Worm (Caenorhabditis elegans) whole organism, mixed stage, embryonic: Measurements from ENCODE around the gene lex-1.

Source experiments
- M03D4.4 ChIP-seq: sonication (generic microtip); optimal IDR thresholded peaks from 2 replicates; lab custom pipeline; 2017; ENCODE audit warnings: mild to moderate bottlenecking, missing genetic modification characterization, missing compliant biosample characterization
- bed-3 ChIP-seq: fragments of 200-800 bp; sonication (Bioruptor generic); optimal IDR thresholded peaks from 3 replicates; lab custom pipeline; 2018; ENCODE audit warnings: mild to moderate bottlenecking, missing genetic modification characterization, moderate library complexity, missing compliant biosample characterization
- blmp-1 ChIP-seq: fragments of 150-350 bp; optimal IDR thresholded peaks from 2 replicates; lab custom pipeline; 2014; ENCODE audit warnings: missing biosample characterization, missing genetic modification characterization
- ceh-39 ChIP-seq: fragments of 150-350 bp; optimal IDR thresholded peaks from 2 replicates; lab custom pipeline; 2014; ENCODE audit warnings: missing biosample characterization, missing genetic modification characterization
- ceh-43 ChIP-seq: fragments of 200-800 bp; sonication (Bioruptor generic); optimal IDR thresholded peaks from 2 replicates; lab custom pipeline; 2018; ENCODE audit warnings: mild to moderate bottlenecking, missing genetic modification characterization, moderate library complexity, missing compliant biosample characterization
- ceh-83 ChIP-seq: fragments of 200-800 bp; sonication (Bioruptor generic); optimal IDR thresholded peaks from 2 replicates; lab custom pipeline; 2018; ENCODE audit warnings: mild to moderate bottlenecking, missing genetic modification characterization, missing compliant biosample characterization
- cnd-1 ChIP-seq: fragments of 200-800 bp; sonication (Bioruptor generic); optimal IDR thresholded peaks from 2 replicates; lab custom pipeline; 2018; ENCODE audit warnings: mild to moderate bottlenecking, missing genetic modification characterization, missing compliant biosample characterization
- elt-1 ChIP-seq: sonication (generic microtip); optimal IDR thresholded peaks from 2 replicates; lab custom pipeline; 2017; ENCODE audit warnings: missing genetic modification characterization, mild to moderate bottlenecking, missing compliant biosample characterization, antibody characterized with exemption, moderate library complexity, borderline replicate concordance; ENCODE audit not compliant: insufficient read depth
- elt-3 ChIP-seq: fragments of 150-350 bp; optimal IDR thresholded peaks from 2 replicates; lab custom pipeline; 2014; ENCODE audit warnings: missing biosample characterization, missing genetic modification characterization
- flh-1 ChIP-seq: fragments of 200-800 bp; sonication (Bioruptor generic); optimal IDR thresholded peaks from 2 replicates; lab custom pipeline; 2018; ENCODE audit warnings: mild to moderate bottlenecking, missing genetic modification characterization, moderate library complexity, missing compliant biosample characterization
- ham-2 ChIP-seq: fragments of 200-800 bp; sonication (Bioruptor generic); optimal IDR thresholded peaks from 2 replicates; lab custom pipeline; 2018; ENCODE audit warnings: mild to moderate bottlenecking, missing genetic modification characterization, missing compliant biosample characterization
- hlh-1 ChIP-seq: fragments of 150-350 bp; optimal IDR thresholded peaks from 2 replicates; lab custom pipeline; 2014; ENCODE audit warnings: missing biosample characterization, missing genetic modification reagents, missing genetic modification characterization
- lin-13 ChIP-seq: fragments of 150-350 bp; optimal IDR thresholded peaks from 2 replicates; lab custom pipeline; 2014; ENCODE audit warnings: missing biosample characterization, missing genetic modification characterization
- lin-32 ChIP-seq: fragments of 200-800 bp; sonication (Bioruptor generic); optimal IDR thresholded peaks from 2 replicates; lab custom pipeline; 2018; ENCODE audit warnings: mild to moderate bottlenecking, missing genetic modification characterization, missing compliant biosample characterization
- lsy-2 ChIP-seq: fragments of 150-350 bp; optimal IDR thresholded peaks from 2 replicates; lab custom pipeline; 2014; ENCODE audit warnings: missing biosample characterization, missing genetic modification characterization
- mab-5 ChIP-seq: fragments of 150-350 bp; optimal IDR thresholded peaks from 2 replicates; lab custom pipeline; 2014; ENCODE audit warnings: missing biosample characterization, missing genetic modification characterization
- mep-1 ChIP-seq: fragments of 150-350 bp; optimal IDR thresholded peaks from 2 replicates; lab custom pipeline; 2017; ENCODE audit warnings: missing biosample characterization, missing genetic modification reagents, missing genetic modification characterization, inconsistent platforms
- mls-2 ChIP-seq: sonication (generic microtip); optimal IDR thresholded peaks from 2 replicates; lab custom pipeline; 2016; ENCODE audit warnings: mild to moderate bottlenecking, missing genetic modification characterization, moderate library complexity, missing compliant biosample characterization
- nhr-12 ChIP-seq: fragments of 150-350 bp; optimal IDR thresholded peaks from 2 replicates; lab custom pipeline; 2014; ENCODE audit warnings: missing biosample characterization, missing genetic modification characterization
- nhr-2 ChIP-seq: fragments of 150-350 bp; optimal IDR thresholded peaks from 2 replicates; lab custom pipeline; 2014; ENCODE audit warnings: missing biosample characterization, missing genetic modification characterization
- nhr-237 ChIP-seq: fragments of 150-350 bp; optimal IDR thresholded peaks from 2 replicates; lab custom pipeline; 2014; ENCODE audit warnings: missing biosample characterization, missing genetic modification characterization
- nhr-28 ChIP-seq: fragments of 150-350 bp; optimal IDR thresholded peaks from 2 replicates; lab custom pipeline; 2014; ENCODE audit warnings: missing biosample characterization, missing genetic modification characterization
- nhr-76 ChIP-seq: sonication (generic microtip); optimal IDR thresholded peaks from 2 replicates; lab custom pipeline; 2017; ENCODE audit warnings: missing biosample characterization, missing genetic modification characterization
- pha-4 ChIP-seq: fragments of 150-350 bp; optimal IDR thresholded peaks from 2 replicates; lab custom pipeline; 2018; ENCODE audit warnings: missing biosample characterization, missing genetic modification reagents, missing genetic modification characterization
- sem-2 ChIP-seq: fragments of 200-800 bp; sonication (Bioruptor generic); optimal IDR thresholded peaks from 2 replicates; lab custom pipeline; 2018; ENCODE audit warnings: mild to moderate bottlenecking, missing genetic modification characterization, missing compliant biosample characterization
- sptf-1 ChIP-seq: sonication (generic microtip); optimal IDR thresholded peaks from 2 replicates; lab custom pipeline; 2017; ENCODE audit warnings: mild to moderate bottlenecking, missing genetic modification characterization, moderate library complexity, missing compliant biosample characterization
- tbx-8 ChIP-seq: fragments of 200-800 bp; sonication (Bioruptor generic); optimal IDR thresholded peaks from 2 replicates; lab custom pipeline; 2018; ENCODE audit warnings: mild to moderate bottlenecking, missing genetic modification characterization, moderate library complexity, missing compliant biosample characterization
- unc-120 ChIP-seq: sonication (generic microtip); optimal IDR thresholded peaks from 2 replicates; lab custom pipeline; 2017; ENCODE audit warnings: missing genetic modification characterization, missing compliant biosample characterization; ENCODE audit not compliant: poor library complexity, severe bottlenecking
- unc-39 ChIP-seq: fragments of 150-350 bp; optimal IDR thresholded peaks from 2 replicates; lab custom pipeline; 2014; ENCODE audit warnings: missing biosample characterization, missing genetic modification characterization
- unc-62 ChIP-seq: fragments of 150-350 bp; optimal IDR thresholded peaks from 2 replicates; lab custom pipeline; 2014; ENCODE audit warnings: missing biosample characterization, missing genetic modification reagents, missing genetic modification characterization
- zip-8 ChIP-seq: fragments of 150-350 bp; optimal IDR thresholded peaks from 2 replicates; lab custom pipeline; 2014; ENCODE audit warnings: missing biosample characterization, missing genetic modification characterization
- ztf-11 ChIP-seq: fragments of 150-350 bp; optimal IDR thresholded peaks from 2 replicates; lab custom pipeline; 2014; ENCODE audit warnings: missing biosample characterization, missing genetic modification characterization

lex-1 gene

DNA sequence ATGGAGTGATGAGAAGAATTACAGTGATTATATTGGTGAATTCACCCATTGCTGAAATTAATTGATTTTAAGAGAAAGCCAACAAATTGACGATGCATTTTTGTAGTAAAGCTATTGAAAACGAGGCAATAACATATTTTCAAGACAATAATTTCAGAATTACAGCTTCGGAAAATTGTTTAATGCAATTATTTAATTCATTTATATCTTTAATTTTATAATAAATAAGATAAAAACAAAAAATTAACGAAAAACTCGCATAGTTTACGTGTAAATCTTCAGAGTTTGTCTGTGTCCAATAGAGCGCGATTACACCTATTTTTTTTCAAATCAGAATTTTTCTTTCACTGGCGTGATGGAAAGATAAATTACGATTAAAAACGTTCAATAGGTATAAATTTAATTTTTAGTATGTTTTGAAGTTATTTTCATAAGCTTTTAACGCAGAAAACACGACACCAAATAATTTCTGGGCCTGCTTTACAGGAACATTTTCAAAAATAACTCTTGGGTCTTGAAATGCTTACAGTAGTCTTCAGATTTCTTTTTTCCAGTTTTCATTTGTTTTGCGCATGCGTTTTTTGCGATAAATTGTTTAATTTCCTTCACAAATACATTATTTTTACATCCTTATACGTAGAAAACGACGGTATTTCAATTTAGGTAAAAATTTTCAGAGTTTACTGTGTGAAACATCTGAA, 1.0 kb upstream of the lex-1 start, which contains the start of gene tmed-1:
tmed-1 (minus strand) TSS at position 51 of the 701 bp plus-strand sequence.
- no peak for TF ChIP-seq ceh-43
- no peak for TF ChIP-seq sem-2
- TF ChIP-seq unc-39 (tag; lab: Kevin White, UChicago) = no peak
- TF ChIP-seq elt-1 (tag; lab: Kevin White, UChicago) = no peak
- TF ChIP-seq unc-120 (tag; lab: Kevin White, UChicago) = no peak
- no peak for TF ChIP-seq unc-62 (GFP tag; lab: Kevin White, UChicago)
- no peak for TF ChIP-seq ceh-39 (tag; lab: Kevin White, UChicago)
- TF ChIP-seq cnd-1 = no peak
- TF ChIP-seq lin-13 (tag; lab: Kevin White, UChicago) = no peak
- TF ChIP-seq pha-4 (tag; lab: Kevin White, UChicago) = no peak
- no peak for TF ChIP-seq zip-8
- no peak for TF ChIP-seq ham-2 (GFP tag; lab: Kevin White, UChicago)
- no peak for TF ChIP-seq nhr-237 (tag; lab: Kevin White, UChicago)
- TF ChIP-seq mab-5 (tag; lab: Kevin White, UChicago) = no peak
- no peak for TF ChIP-seq bed-3
- TF ChIP-seq lsy-2 (tag; lab: Kevin White, UChicago) = no peak

DNA sequence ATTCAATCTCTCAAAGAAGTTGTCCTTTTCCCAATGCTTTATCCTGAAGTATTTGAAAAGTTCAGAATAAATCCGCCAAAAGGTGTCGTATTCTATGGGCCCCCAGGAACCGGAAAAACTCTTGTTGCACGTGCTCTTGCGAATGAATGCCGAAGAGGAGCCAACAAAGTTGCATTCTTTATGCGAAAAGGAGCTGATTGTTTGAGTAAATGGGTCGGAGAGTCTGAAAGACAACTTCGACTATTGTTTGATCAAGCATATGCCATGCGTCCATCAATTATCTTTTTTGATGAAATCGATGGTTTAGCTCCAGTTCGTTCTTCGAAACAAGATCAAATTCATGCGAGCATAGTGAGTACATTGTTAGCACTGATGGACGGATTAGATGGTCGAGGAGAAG, 1.5 kb downstream of the lex-1 start:
- no peak for TF ChIP-seq mls-2 (tag; lab: Kevin White, UChicago)
- TF ChIP-seq nhr-76 (tag; lab: Kevin White, UChicago) = no peak
- TF ChIP-seq blmp-1 (tag; lab: Kevin White, UChicago) = no peak
- TF ChIP-seq unc-120 (tag; lab: Kevin White, UChicago) = no peak
- no peak for TF ChIP-seq sptf-1 (tag; lab: Kevin White, UChicago)

DNA sequence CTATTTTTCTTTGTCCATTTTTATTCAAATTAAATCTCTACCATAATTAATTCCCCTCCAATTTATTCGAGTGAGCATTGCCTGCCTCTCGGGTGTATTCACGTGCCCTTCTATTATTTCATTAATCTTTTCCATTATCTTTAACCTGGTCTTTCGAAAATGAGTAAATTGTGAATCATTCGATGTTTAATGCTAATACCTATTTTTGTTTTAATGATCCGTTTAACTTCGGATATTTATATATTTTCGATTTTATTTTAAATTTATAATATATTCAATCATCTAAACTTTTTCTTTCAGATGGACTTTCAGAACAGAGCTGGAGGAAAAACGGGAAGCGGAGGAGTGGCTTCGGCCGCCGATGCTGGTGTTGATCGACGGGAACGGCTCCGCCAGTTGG, 4.9 kb downstream of the lex-1 start, which contains the start of gene repo-1:
repo-1 (plus strand) TSS at position 301 of the 400 bp plus-strand sequence.
- TF ChIP-seq mep-1 (tag; lab: Kevin White, UChicago) (no peak), blmp-1 (tag; lab: Kevin White, UChicago) (no peak), elt-3 (no peak), ztf-11 (tag; lab: Kevin White, UChicago) (no peak), zip-8 (no peak), tbx-8 (GFP tag; lab: Kevin White, UChicago) (no peak), mls-2 (tag; lab: Kevin White, UChicago) (no peak), nhr-237 (tag; lab: Kevin White, UChicago) (no peak), nhr-28 (tag; lab: Kevin White, UChicago) (no peak), nhr-12 (no peak), unc-39 (tag; lab: Kevin White, UChicago) (no peak), sem-2 (no peak), mab-5 (tag; lab: Kevin White, UChicago) (no peak), M03D4.4 (tag; lab: Kevin White, UChicago) (no peak), ceh-83 (GFP tag; lab: Kevin White, UChicago) (no peak), flh-1 (GFP tag; lab: Kevin White, UChicago) (no peak), nhr-2 (no peak), lin-13 (tag; lab: Kevin White, UChicago) (no peak), unc-120 (tag; lab: Kevin White, UChicago) (no peak)

DNA sequence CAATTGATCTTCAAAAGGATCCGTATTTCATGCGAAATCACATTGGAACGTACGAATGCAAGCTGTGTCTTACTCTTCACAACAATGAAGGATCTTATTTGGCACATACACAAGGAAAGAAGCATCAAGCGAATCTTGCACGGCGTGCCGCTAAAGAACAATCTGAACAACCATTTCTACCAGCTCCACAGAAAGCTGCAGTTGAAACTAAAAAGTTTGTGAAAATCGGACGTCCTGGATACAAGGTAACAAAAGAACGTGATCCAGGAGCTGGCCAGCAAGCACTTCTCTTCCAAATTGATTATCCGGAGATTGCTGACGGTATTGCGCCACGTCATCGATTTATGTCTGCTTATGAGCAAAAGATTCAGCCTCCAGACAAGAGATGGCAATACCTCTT, 5.3 kb downstream of the lex-1 start:
- TF ChIP-seq nhr-76 (tag; lab: Kevin White, UChicago) = no peak
- TF ChIP-seq sem-2 = no peak
- no peak for TF ChIP-seq ham-2 (GFP tag; lab: Kevin White, UChicago)
- TF ChIP-seq elt-3 = no peak
- TF ChIP-seq lin-32 (GFP tag; lab: Kevin White, UChicago) = no peak
- TF ChIP-seq mep-1 (tag; lab: Kevin White, UChicago) = no peak
- no peak for TF ChIP-seq nhr-237 (tag; lab: Kevin White, UChicago)
- TF ChIP-seq nhr-12 = no peak
- TF ChIP-seq lin-13 (tag; lab: Kevin White, UChicago) = no peak
- no peak for TF ChIP-seq tbx-8 (GFP tag; lab: Kevin White, UChicago)
- no peak for TF ChIP-seq unc-62 (GFP tag; lab: Kevin White, UChicago)
- TF ChIP-seq unc-120 (tag; lab: Kevin White, UChicago) = no peak
- no peak for TF ChIP-seq elt-1 (tag; lab: Kevin White, UChicago)
- no peak for TF ChIP-seq sptf-1 (tag; lab: Kevin White, UChicago)
- no peak for TF ChIP-seq hlh-1 (tag; lab: Kevin White, UChicago)
- TF ChIP-seq cnd-1 = no peak
- TF ChIP-seq, all 35 proteins: peak for 0
